Worm (Caenorhabditis elegans) whole organism, L1 larva: ENCODE results near the gene ZC412.3.

Experiments used
- C34B4.2 ChIP-seq: sonication (generic microtip); optimal IDR thresholded peaks from 2 replicates; lab custom pipeline; 2017; ENCODE audit warnings: mild to moderate bottlenecking, missing genetic modification characterization, missing compliant biosample characterization
- F16B12.6 ChIP-seq: fragments of 150-350 bp; optimal IDR thresholded peaks from 2 replicates; lab custom pipeline; 2014; ENCODE audit warnings: missing biosample characterization, missing genetic modification characterization
- alr-1 ChIP-seq: fragments of 200-800 bp; sonication (Bioruptor generic); optimal IDR thresholded peaks from 2 replicates; lab custom pipeline; 2018; ENCODE audit warnings: borderline replicate concordance, mild to moderate bottlenecking, missing genetic modification characterization, missing compliant biosample characterization
- ceh-63 ChIP-seq: fragments of 200-800 bp; sonication (Bioruptor generic); optimal IDR thresholded peaks from 2 replicates; lab custom pipeline; 2018; ENCODE audit warnings: mild to moderate bottlenecking, missing genetic modification characterization, missing compliant biosample characterization
- dsc-1 ChIP-seq: sonication (generic microtip); optimal IDR thresholded peaks from 2 replicates; lab custom pipeline; 2016; ENCODE audit warnings: mild to moderate bottlenecking, missing genetic modification characterization, missing compliant biosample characterization
- efl-1 ChIP-seq, 4 experiments: fragments of 150-350 bp; optimal IDR thresholded peaks in 3 of 4; peaks in 1 of 4; 1 replicate in 1 of 4; 2 replicates in 3 of 4; lab custom pipeline; 2014; ENCODE audit warnings: missing biosample characterization in 2 of 4, missing genetic modification characterization in 2 of 4, missing genetic modification reagents in 2 of 4
- egl-27 ChIP-seq, 2 experiments: fragments of 150-350 bp in 1 of 2; sonication (generic microtip); optimal IDR thresholded peaks; 3 replicates each; lab custom pipeline; 2017 to 2018; ENCODE audit warnings: missing biosample characterization in 2 of 2, missing genetic modification characterization in 2 of 2, missing genetic modification reagents in 2 of 2
- elt-2 ChIP-seq: sonication (generic microtip); optimal IDR thresholded peaks from 2 replicates; lab custom pipeline; 2016; ENCODE audit warnings: missing genetic modification characterization, mild to moderate bottlenecking, inconsistent platforms, missing compliant biosample characterization, missing genetic modification reagents
- elt-3 ChIP-seq, 6 experiments: fragments of 150-350 bp in 1 of 6; sonication (generic microtip); optimal IDR thresholded peaks; 2 replicates each; lab custom pipeline; 2017 to 2018; ENCODE audit warnings: missing biosample characterization in 6 of 6, missing genetic modification characterization in 6 of 6, inconsistent platforms in 1 of 6
- ets-5 ChIP-seq: fragments of 200-800 bp; sonication (Bioruptor generic); IDR thresholded peaks from 2 replicates; pipeline ENCODE4 v1.3.6; 2022; ENCODE audit warnings: missing genetic modification characterization, missing compliant biosample characterization
- fkh-10 ChIP-seq: sonication (generic microtip); optimal IDR thresholded peaks from 2 replicates; lab custom pipeline; 2017; ENCODE audit warnings: missing biosample characterization, missing genetic modification reagents, missing genetic modification characterization
- fkh-4 ChIP-seq: sonication (generic microtip); optimal IDR thresholded peaks from 2 replicates; lab custom pipeline; 2016; ENCODE audit warnings: missing compliant biosample characterization, missing genetic modification characterization, borderline replicate concordance
- fkh-8 ChIP-seq: sonication (generic microtip); optimal IDR thresholded peaks from 2 replicates; lab custom pipeline; 2016; ENCODE audit warnings: mild to moderate bottlenecking, missing genetic modification characterization, missing compliant biosample characterization
- grh-1 ChIP-seq: fragments of 200-800 bp; sonication (Bioruptor generic); IDR thresholded peaks from 2 replicates; pipeline ENCODE4 v1.3.6; 2022; ENCODE audit warnings: missing genetic modification reagents, missing genetic modification characterization, missing compliant biosample characterization
- hlh-17 ChIP-seq: fragments of 200-800 bp; sonication (Bioruptor generic); optimal IDR thresholded peaks from 2 replicates; lab custom pipeline; 2018; ENCODE audit warnings: missing genetic modification characterization, mild to moderate bottlenecking, missing compliant biosample characterization, moderate library complexity, borderline replicate concordance
- irx-1 ChIP-seq: sonication (generic microtip); optimal IDR thresholded peaks from 2 replicates; lab custom pipeline; 2016; ENCODE audit warnings: missing genetic modification characterization, missing compliant biosample characterization
- lsy-2 ChIP-seq, 2 experiments: fragments of 150-350 bp; optimal IDR thresholded peaks; 2 replicates each; lab custom pipeline; 2014; ENCODE audit warnings: missing biosample characterization in 2 of 2, missing genetic modification characterization in 2 of 2
- mab-9 ChIP-seq: fragments of 200-800 bp; sonication (Bioruptor generic); IDR thresholded peaks from 2 replicates; pipeline ENCODE4 v1.3.6; 2022; ENCODE audit warnings: missing genetic modification reagents, missing genetic modification characterization, missing compliant biosample characterization
- mdl-1 ChIP-seq, 2 experiments: fragments of 150-350 bp; optimal IDR thresholded peaks; 2 replicates each; lab custom pipeline; 2014 to 2017; ENCODE audit warnings: missing biosample characterization in 2 of 2, missing genetic modification characterization in 2 of 2, inconsistent platforms in 1 of 2
- nhr-11 ChIP-seq: fragments of 150-350 bp; optimal IDR thresholded peaks from 2 replicates; lab custom pipeline; 2014; ENCODE audit warnings: missing biosample characterization, missing genetic modification characterization
- nhr-12 ChIP-seq: sonication (generic microtip); optimal IDR thresholded peaks from 2 replicates; lab custom pipeline; 2017; ENCODE audit warnings: missing biosample characterization, missing genetic modification characterization
- nhr-19 ChIP-seq: fragments of 200-800 bp; sonication (Bioruptor generic); conservative IDR thresholded peaks from 2 replicates; pipeline ENCODE4 v1.3.6; 2022; ENCODE audit warnings: missing genetic modification characterization, missing compliant biosample characterization
- nhr-20 ChIP-seq: sonication (generic microtip); optimal IDR thresholded peaks from 2 replicates; lab custom pipeline; 2016; ENCODE audit warnings: mild to moderate bottlenecking, missing genetic modification characterization, missing compliant biosample characterization
- nhr-47 ChIP-seq: sonication (generic microtip); optimal IDR thresholded peaks from 2 replicates; lab custom pipeline; 2016; ENCODE audit warnings: mild to moderate bottlenecking, missing genetic modification characterization, moderate library complexity, missing compliant biosample characterization
- nhr-71 ChIP-seq: sonication (generic microtip); optimal IDR thresholded peaks from 2 replicates; lab custom pipeline; 2016; ENCODE audit warnings: mild to moderate bottlenecking, missing genetic modification characterization, moderate library complexity, missing compliant biosample characterization
- nhr-84 ChIP-seq: sonication (generic microtip); optimal IDR thresholded peaks from 2 replicates; lab custom pipeline; 2017; ENCODE audit warnings: missing biosample characterization, missing genetic modification characterization
- nhr-90 ChIP-seq: sonication (generic microtip); optimal IDR thresholded peaks from 2 replicates; lab custom pipeline; 2016; ENCODE audit warnings: mild to moderate bottlenecking, missing genetic modification characterization, missing compliant biosample characterization; ENCODE audit not compliant: poor library complexity
- pax-3 ChIP-seq: fragments of 200-800 bp; sonication (Bioruptor generic); optimal IDR thresholded peaks from 2 replicates; lab custom pipeline; 2018; ENCODE audit warnings: mild to moderate bottlenecking, missing genetic modification characterization, moderate library complexity, missing compliant biosample characterization
- sup-37 ChIP-seq: fragments of 200-800 bp; sonication (Bioruptor generic); optimal IDR thresholded peaks from 2 replicates; lab custom pipeline; 2018; ENCODE audit warnings: mild to moderate bottlenecking, missing genetic modification characterization, missing compliant biosample characterization
- tbx-2 ChIP-seq: sonication (generic microtip); optimal IDR thresholded peaks from 2 replicates; lab custom pipeline; 2016; ENCODE audit warnings: missing genetic modification characterization, missing compliant biosample characterization
- unc-130 ChIP-seq: fragments of 150-350 bp; optimal IDR thresholded peaks from 2 replicates; lab custom pipeline; 2017; ENCODE audit warnings: missing biosample characterization, missing genetic modification characterization, inconsistent platforms
- unc-30 ChIP-seq: sonication (generic microtip); optimal IDR thresholded peaks from 2 replicates; lab custom pipeline; 2017; ENCODE audit warnings: missing biosample characterization, missing genetic modification characterization
- unc-62 ChIP-seq: fragments of 150-350 bp; optimal IDR thresholded peaks from 2 replicates; lab custom pipeline; 2014; ENCODE audit warnings: missing biosample characterization, missing genetic modification reagents, missing genetic modification characterization
- xbp-1 ChIP-seq: sonication (generic microtip); optimal IDR thresholded peaks from 2 replicates; lab custom pipeline; 2016; ENCODE audit warnings: missing genetic modification characterization, missing compliant biosample characterization

The ZC412.3 gene

ce11 chrV:14876257-14876656 is 4.9 kb upstream of the ZC412.3 start (continued):
- TF ChIP-seq nhr-47 (tag; lab: Kevin White, UChicago): peak; percentile 61
- TF ChIP-seq ets-5 (GFP tag; lab: Robert Waterston, UW): no peak
- TF ChIP-seq dsc-1 (tag; lab: Kevin White, UChicago): peak; percentile 44
- peak in 1 of 2 experiments; percentile 25 for TF ChIP-seq mdl-1 (tag; optimal IDR thresholded peaks at IDR 0.05; lab: Kevin White, UChicago)
- no peak for TF ChIP-seq hlh-17 (GFP tag; lab: Kevin White, UChicago)
- TF ChIP-seq elt-3 (tag; optimal IDR thresholded peaks at IDR 0.05; lab: Kevin White, UChicago): no peak
- peak; percentile 61 for TF ChIP-seq nhr-71 (tag; lab: Kevin White, UChicago)
- peak; percentile 0 to 40 for TF ChIP-seq lsy-2 (tag; optimal IDR thresholded peaks at IDR 0.05; lab: Kevin White, UChicago)
- TF ChIP-seq nhr-84 (tag; lab: Kevin White, UChicago): no peak
- peak; percentile 20 for TF ChIP-seq elt-2 (tag; lab: Kevin White, UChicago)
- no peak for TF ChIP-seq fkh-4

- TF ChIP-seq efl-1 (optimal IDR thresholded peaks at IDR 0.05; lab: Kevin White, UChicago) (no peak), efl-1 (GFP tag; optimal IDR thresholded peaks at IDR 0.05 in 1 of 2; lab: Kevin White, UChicago) (peak in 1 of 2 experiments; percentile 14), nhr-20 (tag; lab: Kevin White, UChicago) (no peak), nhr-11 (no peak)
- TF ChIP-seq, all 84 proteins: peak for 1
Observed at ce11 chrV:14875371-14875770, 4.0 kb upstream of the ZC412.3 start, which contains the start of gene ZC412.5. Gene ZC412.5, minus strand, starts transcription at chrV:14875471.

ce11 chrV:14868181-14868580 is 3.2 kb downstream of the ZC412.3 start, which contains the start of gene gcy-14:
Gene gcy-14, minus strand, starts transcription at chrV:14868281.
- no peak for TF ChIP-seq irx-1 (tag; lab: Kevin White, UChicago)
- no peak for TF ChIP-seq F16B12.6 (tag; lab: Kevin White, UChicago)
- TF ChIP-seq egl-27 (tag; optimal IDR thresholded peaks at IDR 0.05; lab: Kevin White, UChicago): no peak
- no peak for TF ChIP-seq C34B4.2
- TF ChIP-seq unc-130 (tag; lab: Kevin White, UChicago): no peak
- no peak for TF ChIP-seq nhr-19
- TF ChIP-seq grh-1 (GFP tag; lab: Robert Waterston, UW): no peak
- TF ChIP-seq nhr-90 (tag; lab: Kevin White, UChicago): no peak
- no peak for TF ChIP-seq mab-9
- no peak for TF ChIP-seq xbp-1 (tag; lab: Kevin White, UChicago)
- TF ChIP-seq nhr-12: no peak
- TF ChIP-seq fkh-10 (GFP tag; lab: Kevin White, UChicago): no peak
- TF ChIP-seq tbx-2 (tag; lab: Kevin White, UChicago): no peak
- TF ChIP-seq fkh-8: no peak

- no peak for TF ChIP-seq unc-30
- TF ChIP-seq ceh-63 (GFP tag; lab: Kevin White, UChicago): no peak
- peak; percentile 46 for TF ChIP-seq fkh-10 (GFP tag; lab: Kevin White, UChicago)
Observed at ce11 chrV:14859380-14859779, 12.0 kb downstream of the ZC412.3 start.

- TF ChIP-seq alr-1 (tag; lab: Kevin White, UChicago) (no peak), nhr-90 (tag; lab: Kevin White, UChicago) (no peak), pax-3 (tag; lab: Kevin White, UChicago) (no peak), unc-62 (GFP tag; lab: Kevin White, UChicago) (no peak), irx-1 (tag; lab: Kevin White, UChicago) (no peak), sup-37 (no peak), unc-130 (tag; lab: Kevin White, UChicago) (no peak)
Observed at ce11 chrV:14858503-14858902, 12.8 kb downstream of the ZC412.3 start, which contains the start of gene npr-13. Gene npr-13, minus strand, starts transcription at chrV:14858603.
